Worm (Caenorhabditis elegans): Measurements from ENCODE around the gene C50F4.4.

ce11 chrV:9584263-9584662 is 47.7 kb downstream of the C50F4.4 start:
- TF ChIP-seq efl-3 (GFP tag; optimal IDR thresholded peaks at IDR 0.05) (no peak), mab-9 (GFP tag; IDR thresholded peaks at IDR 0.05) (no peak), snu-23 (GFP tag; optimal IDR thresholded peaks at IDR 0.05) (no peak), ama-1 (optimal IDR thresholded peaks at IDR 0.05) (no peak), pqm-1 (tag; optimal IDR thresholded peaks at IDR 0.05) (no peak)
